Worm (Caenorhabditis elegans) whole organism, young adult: ENCODE measurements around the gene F10G7.10.

Source experiments
- ama-1 ChIP-seq, 3 experiments: fragments of 150-350 bp in 1 of 3; sonication (generic microtip) in 2 of 3; optimal IDR thresholded peaks; 2 replicates each; lab custom pipeline; 2014 to 2018; ENCODE audit warnings: missing biosample characterization in 2 of 3, missing genetic modification characterization in 2 of 3, missing genetic modification reagents in 2 of 3
- aptf-3 ChIP-seq: fragments of 200-800 bp; sonication (Bioruptor generic); IDR thresholded peaks from 2 replicates; pipeline ENCODE4 v1.3.6; 2022; ENCODE audit warnings: missing genetic modification characterization, missing compliant biosample characterization
- cebp-1 ChIP-seq, 2 experiments: fragments of 200-800 bp in 1 of 2; sonication (Bioruptor generic) in 1 of 2; sonication (generic microtip) in 1 of 2; IDR thresholded peaks in 1 of 2; optimal IDR thresholded peaks in 1 of 2; 2 replicates each; pipeline versions ENCODE4 v1.3.6 to Lab custom; 2017 to 2022; ENCODE audit warnings: missing compliant biosample characterization in 2 of 2, missing genetic modification characterization in 2 of 2, mild to moderate bottlenecking in 1 of 2, missing genetic modification reagents in 1 of 2, moderate library complexity in 1 of 2
- ztf-3 ChIP-seq: fragments of 200-800 bp; sonication (Bioruptor generic); optimal IDR thresholded peaks from 2 replicates; lab custom pipeline; 2018; ENCODE audit warnings: mild to moderate bottlenecking, missing genetic modification characterization, missing compliant biosample characterization

- no peak for TF ChIP-seq ztf-3 (GFP tag; lab: Kevin White, UChicago)
- no peak for TF ChIP-seq aptf-3
- TF ChIP-seq cebp-1 (GFP tag; IDR thresholded peaks at IDR 0.05; lab: Robert Waterston, UW), result no peak
- TF ChIP-seq cebp-1 (tag; optimal IDR thresholded peaks at IDR 0.05; lab: Kevin White, UChicago), result no peak
- TF ChIP-seq ama-1 (optimal IDR thresholded peaks at IDR 0.05; lab: Kevin White, UChicago), result no peak
- TF ChIP-seq ama-1 (GFP tag; optimal IDR thresholded peaks at IDR 0.05; lab: Kevin White, UChicago), result no peak
Observed at ce11 chrII:4736585-4736984, 10.5 kb upstream of the F10G7.10 start.
